Worm (Caenorhabditis elegans) whole organism, L4 larva: Measurements from ENCODE around the gene atrn-1.

Experiments used
- F37D6.2 ChIP-seq: sonication (generic microtip); optimal IDR thresholded peaks from 2 replicates; lab custom pipeline; 2016; ENCODE audit warnings: mild to moderate bottlenecking, missing genetic modification characterization, missing compliant biosample characterization
- F44E2.7 ChIP-seq: fragments of 200-800 bp; sonication (Bioruptor generic); IDR thresholded peaks from 2 replicates; pipeline ENCODE4 v2.1.2; 2022; ENCODE audit warnings: missing genetic modification characterization, missing compliant biosample characterization
- R02D3.7 ChIP-seq: fragments of 150-350 bp; sonication (generic microtip); optimal IDR thresholded peaks from 3 replicates; lab custom pipeline; 2014; ENCODE audit warnings: missing biosample characterization, missing genetic modification characterization
- ZK337.2 ChIP-seq: fragments of 200-800 bp; sonication (Bioruptor generic); IDR thresholded peaks from 2 replicates; pipeline ENCODE4 v1.3.6; 2022; ENCODE audit warnings: missing genetic modification reagents, missing genetic modification characterization, missing compliant biosample characterization
- ZK546.5 ChIP-seq, 2 experiments: sonication (generic microtip); optimal IDR thresholded peaks; 2 replicates each; lab custom pipeline; 2017; ENCODE audit warnings: missing biosample characterization in 2 of 2, missing genetic modification characterization in 2 of 2
- aha-1 ChIP-seq: fragments of 150-350 bp; peaks from one replicate; lab custom pipeline; 2014; ENCODE audit warnings: missing biosample characterization, missing genetic modification characterization
- aly-2 ChIP-seq: sonication (generic microtip); optimal IDR thresholded peaks from 2 replicates; lab custom pipeline; 2018; ENCODE audit warnings: missing biosample characterization, missing genetic modification characterization
- ceh-28 ChIP-seq: fragments of 150-350 bp; optimal IDR thresholded peaks from 2 replicates; lab custom pipeline; 2014; ENCODE audit warnings: missing biosample characterization, missing genetic modification reagents, missing genetic modification characterization
- ceh-44 ChIP-seq: fragments of 200-800 bp; sonication (Bioruptor generic); IDR thresholded peaks from 2 replicates; pipeline ENCODE4 v1.3.6; 2022; ENCODE audit warnings: missing genetic modification reagents, missing genetic modification characterization, missing compliant biosample characterization
- ceh-82 ChIP-seq: sonication (generic microtip); optimal IDR thresholded peaks from 2 replicates; lab custom pipeline; 2017; ENCODE audit warnings: missing biosample characterization, missing genetic modification characterization
- ces-1 ChIP-seq: fragments of 150-350 bp; sonication (generic microtip); optimal IDR thresholded peaks from 4 replicates; lab custom pipeline; 2014; ENCODE audit warnings: missing biosample characterization, missing genetic modification reagents, missing genetic modification characterization
- cey-2 ChIP-seq: sonication (generic microtip); optimal IDR thresholded peaks from 3 replicates; lab custom pipeline; 2017; ENCODE audit warnings: missing genetic modification characterization, mild to moderate bottlenecking, missing compliant biosample characterization, antibody characterized with exemption, borderline replicate concordance; ENCODE audit not compliant: insufficient read depth
- daf-12 ChIP-seq: fragments of 150-350 bp; optimal IDR thresholded peaks from 2 replicates; lab custom pipeline; 2014; ENCODE audit warnings: missing biosample characterization, missing genetic modification reagents, missing genetic modification characterization
- dmd-6 ChIP-seq: fragments of 200-800 bp; sonication (Bioruptor generic); IDR thresholded peaks from 2 replicates; pipeline ENCODE4 v1.3.6; 2022; ENCODE audit warnings: missing genetic modification reagents, missing genetic modification characterization, missing compliant biosample characterization
- egl-43 ChIP-seq: fragments of 200-800 bp; sonication (Bioruptor generic); IDR thresholded peaks from 2 replicates; pipeline ENCODE4 v1.3.6; 2022; ENCODE audit warnings: missing genetic modification reagents, missing genetic modification characterization, missing compliant biosample characterization
- gei-8 ChIP-seq: fragments of 200-800 bp; sonication (Bioruptor generic); optimal IDR thresholded peaks from 2 replicates; lab custom pipeline; 2018; ENCODE audit warnings: mild to moderate bottlenecking, missing genetic modification characterization, missing compliant biosample characterization
- hlh-30 ChIP-seq: sonication (generic microtip); optimal IDR thresholded peaks from 2 replicates; lab custom pipeline; 2017; ENCODE audit warnings: antibody characterized with exemption, mild to moderate bottlenecking, missing genetic modification characterization, missing compliant biosample characterization; ENCODE audit not compliant: insufficient read depth
- jun-1 ChIP-seq: fragments of 150-350 bp; optimal IDR thresholded peaks from 2 replicates; lab custom pipeline; 2014; ENCODE audit warnings: missing biosample characterization, missing genetic modification reagents, missing genetic modification characterization
- lsy-2 ChIP-seq, 2 experiments: fragments of 150-350 bp in 1 of 2; sonication (generic microtip) in 1 of 2; optimal IDR thresholded peaks; 2 replicates each; lab custom pipeline; 2014 to 2017; ENCODE audit warnings: missing biosample characterization in 2 of 2, missing genetic modification characterization in 2 of 2
- madf-5 ChIP-seq, 2 experiments: fragments of 200-800 bp; sonication (Bioruptor generic); IDR thresholded peaks; 2 replicates each; pipeline ENCODE4 v1.3.6; 2022; ENCODE audit warnings: missing compliant biosample characterization in 2 of 2, missing genetic modification characterization in 2 of 2
- mes-2 ChIP-seq: sonication (generic microtip); optimal IDR thresholded peaks from 2 replicates; lab custom pipeline; 2016; ENCODE audit warnings: missing genotype, mild to moderate bottlenecking, missing genetic modification characterization, missing compliant biosample characterization; ENCODE audit not compliant: poor library complexity, severe bottlenecking
- mxl-3 ChIP-seq: fragments of 200-800 bp; sonication (Bioruptor generic); optimal IDR thresholded peaks from 2 replicates; lab custom pipeline; 2018; ENCODE audit warnings: mild to moderate bottlenecking, missing genetic modification characterization, missing compliant biosample characterization
- nhr-11 ChIP-seq: fragments of 150-350 bp; optimal IDR thresholded peaks from 2 replicates; lab custom pipeline; 2014; ENCODE audit warnings: missing biosample characterization, missing genetic modification characterization
- nhr-111 ChIP-seq: fragments of 200-800 bp; sonication (Bioruptor generic); optimal IDR thresholded peaks from 2 replicates; lab custom pipeline; 2018; ENCODE audit warnings: mild to moderate bottlenecking, missing genetic modification characterization, missing compliant biosample characterization
- nhr-42 ChIP-seq: fragments of 200-800 bp; sonication (Bioruptor generic); IDR thresholded peaks from 2 replicates; pipeline ENCODE4 v1.3.6; 2022; ENCODE audit warnings: missing genetic modification characterization, missing compliant biosample characterization
- nhr-48 ChIP-seq: sonication (generic microtip); optimal IDR thresholded peaks from 2 replicates; lab custom pipeline; 2016; ENCODE audit warnings: mild to moderate bottlenecking, missing genetic modification characterization, missing compliant biosample characterization
- skn-1 ChIP-seq: fragments of 150-350 bp; optimal IDR thresholded peaks from 2 replicates; lab custom pipeline; 2014; ENCODE audit warnings: missing biosample characterization, missing genetic modification characterization
- snpc-4 ChIP-seq: fragments of 150-350 bp; optimal IDR thresholded peaks from 2 replicates; lab custom pipeline; 2014; ENCODE audit warnings: missing biosample characterization, missing genetic modification characterization
- unc-62 ChIP-seq, 3 experiments: fragments of 150-350 bp in 1 of 3; sonication (generic microtip); optimal IDR thresholded peaks in 2 of 3; peaks in 1 of 3; 1 replicate in 1 of 3; 2 replicates in 2 of 3; lab custom pipeline; 2014 to 2017; ENCODE audit warnings: missing biosample characterization in 3 of 3, missing genetic modification characterization in 3 of 3, missing genetic modification reagents in 3 of 3, missing genotype in 1 of 3
- zip-11 ChIP-seq: fragments of 200-800 bp; sonication (Bioruptor generic); IDR thresholded peaks from 2 replicates; pipeline ENCODE4 v1.3.6; 2022; ENCODE audit warnings: missing genetic modification characterization, missing compliant biosample characterization

atrn-1 gene

DNA sequence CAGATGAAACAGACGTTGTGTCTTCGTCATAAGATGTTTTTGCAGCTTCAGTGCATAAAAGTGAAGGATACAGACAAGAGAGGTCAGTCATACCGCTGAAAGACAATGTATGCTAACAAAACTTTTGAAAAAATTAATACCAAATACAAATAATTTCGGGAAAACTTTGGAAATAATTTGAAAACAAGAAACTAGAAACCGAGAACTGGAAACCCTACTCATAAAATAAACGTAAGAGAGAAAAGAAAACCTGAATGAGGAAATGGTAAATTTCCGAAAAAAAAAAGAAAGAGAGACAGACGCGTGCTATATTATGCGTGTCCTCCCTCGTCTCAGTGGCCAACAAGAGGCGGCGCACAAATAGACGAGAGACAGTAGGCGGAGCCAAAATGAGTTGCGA lies 18.5 kb upstream of the atrn-1 start, which contains the start of gene sox-3:
Gene sox-3, minus strand, starts transcription at position 101 of the 400 bp plus-strand sequence.
- TF ChIP-seq aha-1 (tag; lab: Kevin White, UChicago): no peak
- TF ChIP-seq ceh-44 (GFP tag; lab: Robert Waterston, UW): no peak
- TF ChIP-seq cey-2: no peak

DNA sequence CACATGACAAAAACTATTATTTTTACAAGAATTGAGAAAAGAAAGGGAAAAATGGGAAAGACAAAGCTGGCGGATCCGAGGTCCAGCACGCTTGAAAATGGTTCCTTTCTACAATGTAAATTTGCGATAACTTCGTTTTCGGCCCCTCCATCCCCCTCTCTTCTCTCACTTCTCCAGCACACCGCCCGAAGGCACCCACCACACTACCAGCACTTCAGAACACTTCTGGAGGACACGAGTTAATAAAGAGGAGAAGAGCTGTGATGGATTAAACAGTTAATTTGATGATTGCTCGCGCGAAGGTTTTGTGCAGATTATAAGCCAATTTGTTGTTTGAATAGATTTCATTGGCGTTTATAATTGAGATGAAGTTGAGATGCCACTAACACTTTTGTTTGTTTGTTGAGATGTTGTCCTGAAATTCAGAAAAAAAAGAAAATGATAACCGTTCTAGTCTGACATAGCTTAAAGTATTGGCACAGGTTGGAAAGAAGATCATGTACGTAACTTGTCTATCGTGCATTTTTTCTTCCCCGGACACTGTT lies 16.7 kb upstream of the atrn-1 start:
- no peak for TF ChIP-seq nhr-111 (GFP tag; lab: Kevin White, UChicago)
- peak; percentile 32 for TF ChIP-seq ces-1 (GFP tag; lab: Kevin White, UChicago)
- peak in 1 of 2 experiments; percentile 53 for TF ChIP-seq unc-62 (GFP tag; optimal IDR thresholded peaks at IDR 0.05 in 1 of 2; lab: Kevin White, UChicago)
- no peak for TF ChIP-seq unc-62 (tag; optimal IDR thresholded peaks at IDR 0.05; lab: Kevin White, UChicago)
- no peak for TF ChIP-seq ZK546.5 (tag; optimal IDR thresholded peaks at IDR 0.05; lab: Kevin White, UChicago)
- TF ChIP-seq ceh-82 (tag; lab: Kevin White, UChicago): no peak
- TF ChIP-seq ceh-28 (tag; lab: Kevin White, UChicago): no peak
- no peak for TF ChIP-seq aly-2 (tag; lab: Kevin White, UChicago)

DNA sequence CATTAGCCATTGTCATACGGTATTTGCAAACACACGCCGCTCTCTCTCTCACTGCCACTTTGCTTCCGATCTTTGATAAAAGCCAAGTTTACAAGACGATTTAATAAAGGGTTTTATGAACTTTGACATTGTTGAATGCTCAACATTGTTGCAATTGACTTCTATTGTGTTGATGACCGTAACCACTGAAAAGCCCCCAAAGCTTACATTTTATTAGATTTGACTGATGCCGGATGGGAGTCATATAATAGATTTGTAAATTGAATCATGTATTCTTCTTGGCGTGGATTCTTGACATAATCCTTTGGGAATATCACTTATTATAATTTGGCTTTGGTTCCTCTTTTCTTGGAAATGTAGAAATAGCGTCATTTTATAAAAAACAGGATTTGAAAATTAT lies 15.5 kb upstream of the atrn-1 start:
- TF ChIP-seq snpc-4 (tag; lab: Kevin White, UChicago) (no peak), F37D6.2 (no peak), jun-1 (no peak), mxl-3 (GFP tag; lab: Kevin White, UChicago) (no peak), gei-8 (no peak), nhr-11 (no peak), ZK337.2 (GFP tag; lab: Robert Waterston, UW) (no peak), zip-11 (GFP tag; lab: Robert Waterston, UW) (no peak), lsy-2 (tag; optimal IDR thresholded peaks at IDR 0.05; lab: Kevin White, UChicago) (no peak), nhr-48 (tag; lab: Kevin White, UChicago) (no peak), ceh-82 (tag; lab: Kevin White, UChicago) (no peak)

DNA sequence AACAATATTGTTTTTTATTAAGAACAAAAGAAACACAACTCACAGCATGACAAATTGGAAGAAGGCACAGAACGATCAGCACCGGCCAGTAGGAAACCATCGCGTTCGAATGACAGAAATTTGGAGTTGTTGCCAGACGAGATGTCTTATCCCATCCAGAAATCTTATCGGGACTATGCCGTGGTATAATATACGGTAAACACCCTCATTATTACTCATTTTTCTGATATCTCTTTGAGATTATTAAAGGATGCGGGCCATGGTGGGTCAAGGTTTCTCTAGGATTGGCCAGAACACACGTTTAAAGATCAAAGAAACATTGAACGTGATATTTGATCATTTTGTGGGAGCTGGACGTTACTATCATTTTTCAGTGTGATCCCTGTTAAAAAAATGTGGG lies 11.5 kb upstream of the atrn-1 start, which contains the start of gene hch-1:
Gene hch-1, minus strand, starts transcription at position 112 of the 400 bp plus-strand sequence.
- no peak for TF ChIP-seq hlh-30
- TF ChIP-seq unc-62 (GFP tag; optimal IDR thresholded peaks at IDR 0.05 in 1 of 2; lab: Kevin White, UChicago): peak in 1 of 2 experiments; percentile 80
- TF ChIP-seq unc-62 (tag; optimal IDR thresholded peaks at IDR 0.05; lab: Kevin White, UChicago): no peak

DNA sequence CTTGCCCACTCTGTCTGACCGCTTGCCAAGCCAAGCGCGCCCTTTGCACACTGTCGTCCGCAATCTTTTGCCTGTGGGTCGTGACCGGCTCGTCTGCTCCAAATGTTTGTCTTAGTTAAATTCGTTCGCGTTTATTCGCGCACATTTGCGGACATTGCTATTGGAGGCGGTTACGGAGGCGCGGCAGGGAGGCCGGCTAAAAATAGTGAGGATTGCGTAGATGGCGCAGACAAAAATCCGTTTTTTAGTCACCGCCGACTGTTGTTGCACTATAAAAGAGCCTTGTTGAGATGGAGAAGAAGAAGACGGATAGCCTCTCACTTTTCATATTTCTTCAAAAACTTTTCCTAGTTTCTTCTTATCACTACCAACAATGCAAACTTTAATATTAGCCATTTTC lies 9.9 kb upstream of the atrn-1 start, which contains the start of gene F40E10.5:
Gene F40E10.5, plus strand, starts transcription at position 301 of the 400 bp plus-strand sequence.
- TF ChIP-seq egl-43 (GFP tag; lab: Robert Waterston, UW) (0 out of 2 replicates have a peak, but pooled peaks have one; percentile 32), dmd-6 (GFP tag; lab: Robert Waterston, UW) (no peak), aha-1 (tag; lab: Kevin White, UChicago) (peak; percentile 38)
- TF ChIP-seq, all 104 proteins: peak for 2

DNA sequence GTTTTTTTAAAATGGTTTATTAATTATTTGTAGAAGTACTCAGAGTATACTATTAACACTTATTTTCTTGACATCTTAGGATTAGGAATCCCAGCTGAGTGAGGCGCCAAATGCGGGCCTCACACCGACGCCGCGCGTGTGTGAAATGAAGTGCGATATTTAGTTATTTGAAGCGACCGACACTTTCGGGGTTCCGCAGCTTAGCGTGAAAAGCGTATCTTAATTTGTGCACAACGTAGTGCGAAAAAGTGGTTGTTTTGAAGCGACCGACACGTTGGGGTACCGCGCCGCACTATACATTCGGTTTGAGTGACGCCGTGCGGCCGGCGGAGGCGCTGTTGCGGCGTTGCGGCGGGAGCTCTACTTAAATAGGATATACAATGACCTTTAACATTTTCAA lies 6.4 kb upstream of the atrn-1 start:
- TF ChIP-seq daf-12 (tag; lab: Kevin White, UChicago) (no peak), F44E2.7 (GFP tag; lab: Robert Waterston, UW) (no peak), egl-43 (GFP tag; lab: Robert Waterston, UW) (peak; percentile 14; the same call in 1 of the 2 replicates), R02D3.7 (tag; lab: Kevin White, UChicago) (no peak), mes-2 (tag; lab: Kevin White, UChicago) (no peak), skn-1 (tag; lab: Kevin White, UChicago) (no peak), cey-2 (no peak), madf-5 (GFP tag; IDR thresholded peaks at IDR 0.05; lab: Robert Waterston, UW) (no peak), nhr-42 (GFP tag; lab: Robert Waterston, UW) (no peak), aha-1 (tag; lab: Kevin White, UChicago) (peak; percentile 28)
